Worm (Caenorhabditis elegans): Measurements from ENCODE around the gene Y50D4B.6.

- TF ChIP-seq ama-1 (optimal IDR thresholded peaks at IDR 0.05) (no peak), nhr-12 (tag; optimal IDR thresholded peaks at IDR 0.05) (no peak), lin-39 (tag; optimal IDR thresholded peaks at IDR 0.05) (no peak)
Measured at ce11 chrV:1064491-1064890, 19.6 kb upstream of the Y50D4B.6 start, which contains the start of gene str-67.

Data from whole organism, L2 larva.